Worm (Caenorhabditis elegans) whole organism, midembryonic: ENCODE results near the gene R07C12.3.
"Not testable (repeated sequence)": the region's sequence is repeated elsewhere in the genome, so short reads cannot be mapped to it uniquely, and the experiment has no call there.

Experiments used
- T22C8.4 ChIP-seq: fragments of 200-800 bp; sonication (Bioruptor generic); IDR thresholded peaks from 2 replicates; pipeline ENCODE4 v1.3.6; 2022; ENCODE audit warnings: missing genetic modification characterization, missing compliant biosample characterization
- cog-1 ChIP-seq: sonication (generic microtip); optimal IDR thresholded peaks from 2 replicates; lab custom pipeline; 2016; ENCODE audit warnings: missing genetic modification characterization, missing compliant biosample characterization
- flt-1 ChIP-seq: fragments of 200-800 bp; sonication (Bioruptor generic); IDR thresholded peaks from 2 replicates; pipeline ENCODE4 v1.3.6; 2022; ENCODE audit warnings: missing genetic modification characterization, missing compliant biosample characterization
- klf-2 ChIP-seq: fragments of 200-800 bp; sonication (Bioruptor generic); conservative IDR thresholded peaks from 2 replicates; pipeline ENCODE4 v1.3.6; 2022; ENCODE audit warnings: missing genetic modification reagents, missing genetic modification characterization, missing compliant biosample characterization
- med-1 ChIP-seq: sonication (generic microtip); optimal IDR thresholded peaks from 2 replicates; lab custom pipeline; 2017; ENCODE audit warnings: missing genetic modification characterization, mild to moderate bottlenecking, missing compliant biosample characterization, antibody characterized with exemption, missing genetic modification reagents; ENCODE audit not compliant: insufficient read depth
- ref-1 ChIP-seq: fragments of 200-800 bp; sonication (Bioruptor generic); conservative IDR thresholded peaks from 2 replicates; pipeline ENCODE4 v1.3.6; 2022; ENCODE audit warnings: missing genetic modification reagents, missing genetic modification characterization, missing compliant biosample characterization
- tab-1 ChIP-seq: fragments of 200-800 bp; sonication (Bioruptor generic); IDR thresholded peaks from 2 replicates; pipeline ENCODE4 v1.3.6; 2022; ENCODE audit warnings: missing genetic modification characterization, missing compliant biosample characterization
- ztf-23 ChIP-seq: fragments of 200-800 bp; sonication (Bioruptor generic); IDR thresholded peaks from 2 replicates; pipeline ENCODE4 v1.3.6; 2022; ENCODE audit warnings: missing genetic modification reagents, missing genetic modification characterization, missing compliant biosample characterization
- ztf-29 ChIP-seq: fragments of 200-800 bp; sonication (Bioruptor generic); IDR thresholded peaks from 2 replicates; pipeline ENCODE4 v1.3.6; 2022; ENCODE audit warnings: missing genetic modification reagents, missing genetic modification characterization, missing compliant biosample characterization

R07C12.3 gene

DNA sequence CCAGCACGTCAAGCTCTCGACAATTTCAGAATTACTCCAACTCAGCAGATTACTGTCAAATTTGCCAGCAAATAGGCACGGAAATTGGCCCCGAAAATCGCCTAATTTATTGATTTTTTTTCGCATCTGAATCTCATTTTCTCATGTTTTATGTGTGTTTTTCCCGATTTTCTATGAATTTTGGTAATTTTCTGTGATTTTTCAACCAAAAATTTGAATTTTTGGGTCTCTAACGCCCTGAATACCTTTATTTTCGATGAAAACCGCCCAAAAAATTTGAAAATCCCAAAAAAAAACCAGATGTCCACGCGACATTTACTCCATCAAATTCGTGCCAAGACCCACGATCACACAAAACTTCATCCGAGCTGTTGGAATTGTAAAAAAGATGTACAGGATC lies 31.2 kb downstream of the R07C12.3 start, which contains the start of gene dnj-15:
dnj-15 (plus strand) TSS at position 301 of the 400 bp plus-strand sequence.
- no peak for TF ChIP-seq cog-1 (tag; lab: Kevin White, UChicago)
- TF ChIP-seq ref-1, result no peak
- TF ChIP-seq flt-1 (GFP tag; lab: Robert Waterston, UW), result no peak
- no peak for TF ChIP-seq tab-1 (GFP tag; lab: Robert Waterston, UW)
- TF ChIP-seq med-1 (GFP tag; lab: Kevin White, UChicago), result no peak
- no peak for TF ChIP-seq klf-2
- no peak for TF ChIP-seq T22C8.4 (GFP tag; lab: Robert Waterston, UW)
- TF ChIP-seq ztf-23 (GFP tag; lab: Robert Waterston, UW), result no peak
- no peak for TF ChIP-seq ztf-29

DNA sequence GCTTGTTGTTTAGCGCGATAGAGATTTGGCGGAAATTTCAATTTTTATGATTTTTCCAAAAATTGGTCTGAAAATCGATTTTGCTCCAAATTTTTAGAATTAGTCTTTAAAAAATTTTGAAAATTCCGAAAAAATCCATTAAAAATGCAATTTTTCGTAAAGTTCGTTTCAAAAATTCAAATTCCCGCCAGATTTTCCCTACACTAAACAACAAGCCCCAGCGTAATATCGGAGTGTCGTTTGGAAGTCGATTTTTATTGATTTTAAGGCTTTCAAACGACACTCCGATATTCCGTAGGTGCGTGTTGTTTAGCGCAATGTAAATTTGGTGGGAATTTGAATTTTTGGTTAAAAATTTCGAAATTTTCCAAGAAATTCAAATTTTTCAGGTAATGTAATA lies 31.8 kb downstream of the R07C12.3 start:
- TF ChIP-seq klf-2 (no peak), med-1 (GFP tag; lab: Kevin White, UChicago) (no peak), ztf-23 (GFP tag; lab: Robert Waterston, UW) (no peak)

DNA sequence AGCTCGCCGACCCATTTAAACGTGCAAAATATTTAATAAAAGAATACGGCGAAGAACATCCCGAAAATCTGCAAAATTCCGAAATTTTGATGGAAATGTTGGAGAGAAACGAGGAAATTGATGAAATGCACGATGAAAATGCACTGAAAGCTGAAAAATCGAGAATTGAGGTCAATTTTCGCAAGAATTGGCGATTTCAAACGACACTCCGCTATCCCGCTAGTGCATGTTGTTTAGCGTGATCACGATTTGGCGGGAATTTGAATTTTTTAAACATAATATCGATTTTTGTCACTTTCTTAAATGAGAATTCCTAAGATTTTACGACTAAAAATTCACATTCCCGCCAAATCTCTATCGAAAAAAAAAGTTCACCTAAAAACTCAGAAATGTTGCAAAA lies 32.7 kb downstream of the R07C12.3 start:
- no peak for TF ChIP-seq tab-1 (GFP tag; lab: Robert Waterston, UW)
- TF ChIP-seq T22C8.4 (GFP tag; lab: Robert Waterston, UW), result no peak
- TF ChIP-seq flt-1 (GFP tag; lab: Robert Waterston, UW), result no peak
- no peak for TF ChIP-seq ztf-29
- TF ChIP-seq med-1 (GFP tag; lab: Kevin White, UChicago), result no peak

DNA sequence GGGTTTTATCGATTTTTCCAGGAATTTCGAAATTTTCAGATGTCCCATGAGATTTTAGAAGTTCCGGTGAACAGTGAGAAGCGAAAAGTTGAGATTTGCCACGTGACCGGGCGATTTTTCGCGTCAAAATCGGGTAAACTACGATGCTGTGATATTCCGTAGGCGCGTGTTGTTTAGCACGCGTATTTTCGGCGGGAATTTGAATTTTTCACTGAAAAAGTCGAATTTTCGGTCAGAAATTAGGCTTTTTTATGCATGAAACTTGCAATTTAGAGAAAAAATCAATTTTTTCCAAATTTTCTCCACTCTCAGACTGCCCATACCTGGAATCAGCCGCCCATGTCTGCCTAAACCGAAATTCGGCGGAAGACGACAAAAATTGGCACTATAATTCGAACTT lies 33.5 kb downstream of the R07C12.3 start, which contains the start of gene tsen-34:
tsen-34 (plus strand) TSS at position 34 of the 400 bp plus-strand sequence.
- TF ChIP-seq ztf-23 (GFP tag; lab: Robert Waterston, UW) (no peak), cog-1 (tag; lab: Kevin White, UChicago) (no peak), ref-1 (no peak), T22C8.4 (GFP tag; lab: Robert Waterston, UW) (no peak), ztf-29 (no peak), tab-1 (GFP tag; lab: Robert Waterston, UW) (no peak), flt-1 (GFP tag; lab: Robert Waterston, UW) (no peak), klf-2 (no peak), med-1 (GFP tag; lab: Kevin White, UChicago) (no peak)

DNA sequence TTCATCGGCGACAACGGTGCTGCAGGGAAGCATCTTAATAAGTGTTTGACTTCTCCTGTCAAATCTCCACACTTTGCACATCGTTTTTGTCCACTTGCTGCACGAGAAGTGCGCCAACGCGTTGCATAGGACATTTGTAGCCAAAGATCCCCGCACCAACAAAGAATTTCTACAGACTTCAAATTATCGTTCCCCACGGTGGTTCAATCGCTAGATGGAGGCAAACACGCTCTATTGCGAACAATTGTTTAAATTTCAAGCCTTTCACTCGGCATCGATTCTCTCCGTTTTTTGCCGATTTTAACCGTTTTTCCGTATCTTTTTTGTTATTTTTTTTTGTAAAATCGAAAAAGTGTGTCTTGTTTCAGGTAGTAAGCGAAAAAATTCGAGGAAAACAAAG lies 35.1 kb downstream of the R07C12.3 start:
- 0 out of 2 replicates have a peak, but pooled peaks have one; percentile 39 for TF ChIP-seq ztf-23 (GFP tag; lab: Robert Waterston, UW)

- TF ChIP-seq flt-1 (GFP tag; lab: Robert Waterston, UW), result peak; percentile 51; the same call in 1 of the 2 replicates
- peak; percentile 78 for TF ChIP-seq ztf-23 (GFP tag; lab: Robert Waterston, UW)
Measured at ce11 chrIV:4184767-4185166, 39.9 kb downstream of the R07C12.3 start.

ce11 chrIV:4186099-4186498 lies 41.2 kb downstream of the R07C12.3 start, which contains the start of gene K08D10.11:
TSS of gene K08D10.11 (minus strand) at chrIV:4186199.
- TF ChIP-seq med-1 (GFP tag; lab: Kevin White, UChicago); flt-1 (GFP tag; lab: Robert Waterston, UW); tab-1 (GFP tag; lab: Robert Waterston, UW): not testable (repeated sequence)
